Worm (Caenorhabditis elegans): Measurements from ENCODE around the gene C17C3.1.

The C17C3.1 gene

DNA sequence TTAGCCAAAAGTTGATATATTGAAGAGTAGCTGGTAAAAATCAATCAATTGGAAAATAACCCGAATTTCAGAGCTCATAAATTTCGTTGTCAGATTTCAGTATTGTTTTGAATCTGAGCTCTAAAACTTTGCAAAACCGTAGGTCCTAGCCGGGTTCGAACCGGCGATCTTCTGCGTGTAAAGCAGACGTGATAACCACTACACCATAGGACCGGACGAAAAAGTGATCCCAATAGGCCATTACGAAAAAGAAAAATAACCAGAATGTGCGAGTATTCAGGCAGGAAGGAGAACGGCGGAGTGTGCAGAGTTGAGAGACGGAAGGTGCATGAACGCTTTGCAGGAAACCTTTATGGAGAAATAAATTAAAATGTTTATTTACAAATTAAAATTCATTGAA, 6.7 kb downstream of the C17C3.1 start (continued):
- TF ChIP-seq lin-54 (GFP tag; optimal IDR thresholded peaks at IDR 0.05) (peak; percentile 58), egrh-3 (GFP tag; IDR thresholded peaks at IDR 0.05) (no peak), let-607 (tag; optimal IDR thresholded peaks at IDR 0.05) (peak; percentile 17 to 31), snpc-1.1 (tag; optimal IDR thresholded peaks at IDR 0.05; ENCODE audit: insufficient read depth) (no peak), lin-35 (GFP tag; optimal IDR thresholded peaks at IDR 0.05) (peak in 1 of 3 experiments; percentile 62), C17E4.6 (GFP tag; IDR thresholded peaks at IDR 0.05) (no peak), cebp-1 (GFP tag; IDR thresholded peaks at IDR 0.05) (no peak), cebp-1 (tag; optimal IDR thresholded peaks at IDR 0.05) (no peak), hrde-1 (tag; optimal IDR thresholded peaks at IDR 0.05; ENCODE audit: borderline replicate concordance) (no peak), T26A5.8 (tag; optimal IDR thresholded peaks at IDR 0.05) (no peak), tlf-1 (GFP tag; optimal IDR thresholded peaks at IDR 0.05) (no peak), hlh-26 (GFP tag; conservative IDR thresholded peaks at IDR 0.05) (no peak), T07F8.4 (tag; optimal IDR thresholded peaks at IDR 0.05) (peak; percentile 24), attf-5 (GFP tag; optimal IDR thresholded peaks at IDR 0.05) (peak; percentile 30), B0336.3 (GFP tag; IDR thresholded peaks at IDR 0.05) (0 out of 2 replicates have a peak, but pooled peaks have one; percentile 28), F37B4.10 (GFP tag; IDR thresholded peaks at IDR 0.05) (no peak), chd-7 (tag; optimal IDR thresholded peaks at IDR 0.05) (peak; percentile 56), F33H1.4 (GFP tag; IDR thresholded peaks at IDR 0.05) (peak; percentile 27; the same call in 1 of the 2 replicates), pha-4 (tag; optimal IDR thresholded peaks at IDR 0.05) (no peak), F49E8.2 (tag; optimal IDR thresholded peaks at IDR 0.05; ENCODE audit: insufficient read depth) (no peak), tbx-9 (tag; optimal IDR thresholded peaks at IDR 0.05; ENCODE audit: borderline replicate concordance) (no peak), ztf-22 (GFP tag; optimal IDR thresholded peaks at IDR 0.05) (no peak), mel-28 (tag; optimal IDR thresholded peaks at IDR 0.05; ENCODE audit: borderline replicate concordance) (no peak), mxl-1 (tag; optimal IDR thresholded peaks at IDR 0.05) (peak; percentile 41), K12H6.12 (tag; optimal IDR thresholded peaks at IDR 0.05) (no peak), F57C9.4 (tag; optimal IDR thresholded peaks at IDR 0.05) (no peak), attf-6 (GFP tag; IDR thresholded peaks at IDR 0.05) (peak; percentile 70), die-1 (tag; optimal IDR thresholded peaks at IDR 0.05) (peak; percentile 69), B0261.1 (tag; optimal IDR thresholded peaks at IDR 0.05) (peak; percentile 90), hsf-1 (GFP tag; IDR thresholded peaks at IDR 0.05) (no peak), F39B2.1 (GFP tag; IDR thresholded peaks at IDR 0.05) (no peak), madf-3 (GFP tag; IDR thresholded peaks at IDR 0.05) (no peak), atf-7 (tag; optimal IDR thresholded peaks at IDR 0.05) (no peak), akir-1 (GFP tag; optimal IDR thresholded peaks at IDR 0.05) (no peak), ztf-26 (tag; optimal IDR thresholded peaks at IDR 0.05) (peak; percentile 7), lin-40 (tag; optimal IDR thresholded peaks at IDR 0.05) (peak; percentile 48), F22D6.2 (tag; optimal IDR thresholded peaks at IDR 0.05) (no peak), athp-1 (tag; optimal IDR thresholded peaks at IDR 0.05) (peak; percentile 50), nhr-90 (tag; optimal IDR thresholded peaks at IDR 0.05) (peak; percentile 66), nfya-1 (tag; optimal IDR thresholded peaks at IDR 0.05; ENCODE audit: borderline replicate concordance, insufficient read depth) (no peak), F57A8.1 (GFP tag; optimal IDR thresholded peaks at IDR 0.05) (no peak), attf-3 (GFP tag; conservative IDR thresholded peaks at IDR 0.05) (0 out of 2 replicates have a peak, but pooled peaks have one; percentile 13), mcd-1 (GFP tag; IDR thresholded peaks at IDR 0.05) (0 out of 2 replicates have a peak, but pooled peaks have one; percentile 46), hlh-12 (tag; optimal IDR thresholded peaks at IDR 0.05) (no peak), gei-17 (GFP tag; optimal IDR thresholded peaks at IDR 0.05) (no peak), egl-44 (GFP tag; IDR thresholded peaks at IDR 0.05) (no peak), K11D2.4 (GFP tag; IDR thresholded peaks at IDR 0.05) (no peak), unc-130 (GFP tag; optimal IDR thresholded peaks at IDR 0.05) (peak; percentile 18)
